ENCODE assay signal across 4 worm cellular contexts in the genomic region with DNA sequence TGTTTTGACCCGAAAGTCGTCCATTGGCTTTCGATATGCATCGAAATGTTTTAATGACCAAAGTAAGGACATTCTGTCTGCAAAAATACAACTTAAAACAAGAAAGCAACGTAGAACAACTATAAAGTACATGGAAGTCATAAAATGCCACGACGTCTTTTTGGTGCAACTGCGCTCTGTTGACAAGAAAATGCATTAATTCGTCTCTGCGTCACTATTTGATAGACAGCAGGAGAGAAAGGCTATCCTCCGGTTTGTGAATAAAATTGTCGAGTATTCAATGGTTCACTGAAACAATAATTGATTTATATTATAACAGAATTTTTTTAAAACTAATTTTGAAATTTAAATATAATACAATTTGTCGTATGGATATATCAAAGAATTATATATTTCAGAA.
TF ChIP-seq lines count a peak whose summit lies in the region.

A gene (minus strand): TSS at position 311 of the 400 bp plus-strand sequence.

TF ChIP-seq in whole organism, L2 larva, 48 proteins besides CTCF, POLR2A, EP300 and RAD21 (continues in another document):
- TF ChIP-seq R02D3.7 (tag; optimal IDR thresholded peaks at IDR 0.05; lab: Kevin White, UChicago) (no peak), Y55F3AM.14 (GFP tag; optimal IDR thresholded peaks at IDR 0.05; lab: Kevin White, UChicago) (no peak), zag-1 (tag; optimal IDR thresholded peaks at IDR 0.05; lab: Kevin White, UChicago) (peak; percentile 36), blmp-1 (tag; optimal IDR thresholded peaks at IDR 0.05; lab: Kevin White, UChicago; ENCODE audit: insufficient read depth) (no peak), elt-1 (tag; optimal IDR thresholded peaks at IDR 0.05; lab: Kevin White, UChicago) (no peak), fos-1 (tag; optimal IDR thresholded peaks at IDR 0.05; lab: Kevin White, UChicago) (peak; percentile 76), lin-11 (tag; optimal IDR thresholded peaks at IDR 0.05; lab: Kevin White, UChicago) (no peak), nhr-6 (tag; optimal IDR thresholded peaks at IDR 0.05; lab: Kevin White, UChicago) (peak; percentile 52), ztf-4 (tag; optimal IDR thresholded peaks at IDR 0.05; lab: Kevin White, UChicago) (peak; percentile 55), sma-3 (GFP tag; optimal IDR thresholded peaks at IDR 0.05; lab: Kevin White, UChicago) (peak; percentile 33), dmd-4 (tag; optimal IDR thresholded peaks at IDR 0.05; lab: Kevin White, UChicago) (no peak), nhr-25 (tag; optimal IDR thresholded peaks at IDR 0.05; lab: Kevin White, UChicago) (peak; percentile 66), mdl-1 (tag; optimal IDR thresholded peaks at IDR 0.05; lab: Kevin White, UChicago) (peak in 1 of 2 experiments; percentile 5), unc-62 (GFP tag; optimal IDR thresholded peaks at IDR 0.05; lab: Kevin White, UChicago) (no peak), mab-5 (tag; optimal IDR thresholded peaks at IDR 0.05; lab: Kevin White, UChicago) (peak; percentile 54), unc-55 (GFP tag; optimal IDR thresholded peaks at IDR 0.05; lab: Kevin White, UChicago) (peak; percentile 89), gmeb-1 (tag; optimal IDR thresholded peaks at IDR 0.05; lab: Kevin White, UChicago) (peak; percentile 36), unc-39 (tag; optimal IDR thresholded peaks at IDR 0.05; lab: Kevin White, UChicago) (no peak), F13H6.1 (tag; optimal IDR thresholded peaks at IDR 0.05; lab: Kevin White, UChicago) (peak; percentile 29), elt-3 (tag; optimal IDR thresholded peaks at IDR 0.05; lab: Kevin White, UChicago) (no peak), lin-39 (tag; optimal IDR thresholded peaks at IDR 0.05; lab: Kevin White, UChicago) (no peak), ceh-82 (tag; optimal IDR thresholded peaks at IDR 0.05; lab: Kevin White, UChicago) (no peak)

TF ChIP-seq in whole organism, L4 larva, 104 proteins besides CTCF, POLR2A, EP300 and RAD21 (continues in another document):
- TF ChIP-seq zfp-2 (tag; optimal IDR thresholded peaks at IDR 0.05; lab: Kevin White, UChicago) (no peak), ceh-82 (tag; optimal IDR thresholded peaks at IDR 0.05; lab: Kevin White, UChicago) (no peak), lin-39 (tag; optimal IDR thresholded peaks at IDR 0.05; lab: Kevin White, UChicago) (no peak), mxl-3 (GFP tag; optimal IDR thresholded peaks at IDR 0.05; lab: Kevin White, UChicago) (peak; percentile 41), D1046.2 (GFP tag; IDR thresholded peaks at IDR 0.05; lab: Robert Waterston, UW) (no peak), Y75B8A.6 (GFP tag; IDR thresholded peaks at IDR 0.05; lab: Robert Waterston, UW) (no peak), F10B5.3 (tag; optimal IDR thresholded peaks at IDR 0.05; lab: Kevin White, UChicago) (no peak), lin-1 (GFP tag; IDR thresholded peaks at IDR 0.05; lab: Robert Waterston, UW) (no peak), vab-7 (GFP tag; IDR thresholded peaks at IDR 0.05; lab: Robert Waterston, UW) (no peak), fos-1 (tag; optimal IDR thresholded peaks at IDR 0.05; lab: Kevin White, UChicago) (no peak), daf-12 (tag; optimal IDR thresholded peaks at IDR 0.05; lab: Kevin White, UChicago) (no peak), saeg-2 (GFP tag; IDR thresholded peaks at IDR 0.05; lab: Robert Waterston, UW) (no peak), ceh-44 (GFP tag; IDR thresholded peaks at IDR 0.05; lab: Robert Waterston, UW) (no peak), madf-5 (GFP tag; IDR thresholded peaks at IDR 0.05; lab: Robert Waterston, UW) (no peak), mep-1 (tag; optimal IDR thresholded peaks at IDR 0.05; lab: Kevin White, UChicago) (peak; percentile 84), F44E2.7 (GFP tag; IDR thresholded peaks at IDR 0.05; lab: Robert Waterston, UW) (no peak), daf-8 (GFP tag; IDR thresholded peaks at IDR 0.05; lab: Robert Waterston, UW) (no peak), ceh-62 (tag; optimal IDR thresholded peaks at IDR 0.05; lab: Kevin White, UChicago) (no peak), set-16 (GFP tag; IDR thresholded peaks at IDR 0.05; lab: Robert Waterston, UW) (no peak), mdt-29 (GFP tag; IDR thresholded peaks at IDR 0.05; lab: Robert Waterston, UW) (no peak), tra-1 (GFP tag; IDR thresholded peaks at IDR 0.05; lab: Robert Waterston, UW) (no peak), dve-1 (tag; optimal IDR thresholded peaks at IDR 0.05; lab: Kevin White, UChicago; ENCODE audit: insufficient read depth) (peak; percentile 81), hlh-11 (tag; optimal IDR thresholded peaks at IDR 0.05; lab: Kevin White, UChicago) (peak; percentile 59), skn-1 (tag; optimal IDR thresholded peaks at IDR 0.05; lab: Kevin White, UChicago) (no peak)

TF ChIP-seq in whole organism, late embryonic, 69 proteins besides CTCF, POLR2A, EP300 and RAD21:
- TF ChIP-seq ceh-45 (GFP tag; IDR thresholded peaks at IDR 0.05; lab: Robert Waterston, UW), result 0 out of 2 replicates have a peak, but pooled peaks have one; percentile 24
- no peak for TF ChIP-seq zip-5 (tag; optimal IDR thresholded peaks at IDR 0.05; lab: Kevin White, UChicago)
- peak; percentile 25 for TF ChIP-seq ceh-18 (tag; optimal IDR thresholded peaks at IDR 0.05; lab: Kevin White, UChicago)
- peak; percentile 7 for TF ChIP-seq pros-1 (tag; optimal IDR thresholded peaks at IDR 0.05; lab: Kevin White, UChicago)
- no peak for TF ChIP-seq nhr-232 (tag; optimal IDR thresholded peaks at IDR 0.05; lab: Kevin White, UChicago)
- peak; percentile 28 for TF ChIP-seq dve-1 (tag; optimal IDR thresholded peaks at IDR 0.05; lab: Kevin White, UChicago)
- peak; percentile 18 for TF ChIP-seq nfya-1 (tag; optimal IDR thresholded peaks at IDR 0.05; lab: Kevin White, UChicago)
- peak; percentile 84 for TF ChIP-seq unc-42 (tag; optimal IDR thresholded peaks at IDR 0.05; lab: Kevin White, UChicago)
- TF ChIP-seq ceh-31 (tag; optimal IDR thresholded peaks at IDR 0.05; lab: Kevin White, UChicago), result peak; percentile 43
- peak; percentile 75 for TF ChIP-seq unc-55 (GFP tag; optimal IDR thresholded peaks at IDR 0.05; lab: Kevin White, UChicago)

TF ChIP-seq in whole organism, mixed stage, embryonic, 35 proteins besides CTCF, POLR2A, EP300 and RAD21:
- peak; percentile 32 for TF ChIP-seq lsy-2 (tag; optimal IDR thresholded peaks at IDR 0.05; lab: Kevin White, UChicago)
- TF ChIP-seq elt-1 (tag; optimal IDR thresholded peaks at IDR 0.05; lab: Kevin White, UChicago; ENCODE audit: borderline replicate concordance, insufficient read depth), result no peak
- no peak for TF ChIP-seq flh-1 (GFP tag; optimal IDR thresholded peaks at IDR 0.05; lab: Kevin White, UChicago)
- no peak for TF ChIP-seq elt-3 (tag; optimal IDR thresholded peaks at IDR 0.05; lab: Kevin White, UChicago)
- TF ChIP-seq lin-13 (tag; optimal IDR thresholded peaks at IDR 0.05; lab: Kevin White, UChicago), result peak; percentile 3
- no peak for TF ChIP-seq mls-2 (tag; optimal IDR thresholded peaks at IDR 0.05; lab: Kevin White, UChicago)
- no peak for TF ChIP-seq ceh-39 (tag; optimal IDR thresholded peaks at IDR 0.05; lab: Kevin White, UChicago)
- TF ChIP-seq nhr-237 (tag; optimal IDR thresholded peaks at IDR 0.05; lab: Kevin White, UChicago), result peak; percentile 37
- peak; percentile 94 for TF ChIP-seq ces-1 (GFP tag; optimal IDR thresholded peaks at IDR 0.05; lab: Kevin White, UChicago)
- TF ChIP-seq tbx-8 (GFP tag; optimal IDR thresholded peaks at IDR 0.05; lab: Kevin White, UChicago), result no peak
- TF ChIP-seq nhr-76 (tag; optimal IDR thresholded peaks at IDR 0.05; lab: Kevin White, UChicago), result no peak
- no peak for TF ChIP-seq ceh-43 (GFP tag; optimal IDR thresholded peaks at IDR 0.05; lab: Kevin White, UChicago)
- no peak for TF ChIP-seq sptf-1 (tag; optimal IDR thresholded peaks at IDR 0.05; lab: Kevin White, UChicago)
- peak; percentile 89 for TF ChIP-seq mep-1 (tag; optimal IDR thresholded peaks at IDR 0.05; lab: Kevin White, UChicago)
- TF ChIP-seq mab-5 (tag; optimal IDR thresholded peaks at IDR 0.05; lab: Kevin White, UChicago), result no peak
- TF ChIP-seq snpc-4 (tag; optimal IDR thresholded peaks at IDR 0.05; lab: Kevin White, UChicago), result no peak
- no peak for TF ChIP-seq M03D4.4 (tag; optimal IDR thresholded peaks at IDR 0.05; lab: Kevin White, UChicago)
- TF ChIP-seq nhr-12 (tag; optimal IDR thresholded peaks at IDR 0.05; lab: Kevin White, UChicago), result no peak
- no peak for TF ChIP-seq zip-8 (tag; optimal IDR thresholded peaks at IDR 0.05; lab: Kevin White, UChicago)
- TF ChIP-seq unc-120 (tag; optimal IDR thresholded peaks at IDR 0.05; lab: Kevin White, UChicago; ENCODE audit: poor library complexity, severe bottlenecking), result no peak
- peak; percentile 37 for TF ChIP-seq hlh-1 (tag; optimal IDR thresholded peaks at IDR 0.05; lab: Kevin White, UChicago)
- TF ChIP-seq drap-1 (GFP tag; optimal IDR thresholded peaks at IDR 0.05; lab: Kevin White, UChicago), result no peak
- no peak for TF ChIP-seq ceh-83 (GFP tag; optimal IDR thresholded peaks at IDR 0.05; lab: Kevin White, UChicago)
- TF ChIP-seq unc-62 (GFP tag; optimal IDR thresholded peaks at IDR 0.05; lab: Kevin White, UChicago), result peak; percentile 87
- no peak for TF ChIP-seq nhr-28 (tag; optimal IDR thresholded peaks at IDR 0.05; lab: Kevin White, UChicago)
- TF ChIP-seq pha-4 (tag; optimal IDR thresholded peaks at IDR 0.05; lab: Kevin White, UChicago), result peak; percentile 58
- TF ChIP-seq unc-39 (tag; optimal IDR thresholded peaks at IDR 0.05; lab: Kevin White, UChicago), result no peak
- TF ChIP-seq nhr-2 (tag; optimal IDR thresholded peaks at IDR 0.05; lab: Kevin White, UChicago), result no peak
- peak; percentile 27 for TF ChIP-seq blmp-1 (tag; optimal IDR thresholded peaks at IDR 0.05; lab: Kevin White, UChicago)
- no peak for TF ChIP-seq lin-32 (GFP tag; optimal IDR thresholded peaks at IDR 0.05; lab: Kevin White, UChicago)
- TF ChIP-seq ztf-11 (tag; optimal IDR thresholded peaks at IDR 0.05; lab: Kevin White, UChicago), result no peak
- TF ChIP-seq ham-2 (GFP tag; optimal IDR thresholded peaks at IDR 0.05; lab: Kevin White, UChicago), result no peak
- no peak for TF ChIP-seq sem-2 (GFP tag; optimal IDR thresholded peaks at IDR 0.05; lab: Kevin White, UChicago)
- TF ChIP-seq bed-3 (GFP tag; optimal IDR thresholded peaks at IDR 0.05; lab: Kevin White, UChicago), result no peak
- no peak for TF ChIP-seq cnd-1 (tag; optimal IDR thresholded peaks at IDR 0.05; lab: Kevin White, UChicago)
TF ChIP-seq in whole organism, mixed stage, embryonic: peak in this region for 9.
